Worm (Caenorhabditis elegans): Measurements from ENCODE around the gene sri-42.
"Not testable (repeated sequence)": the region's sequence is repeated elsewhere in the genome, so short reads cannot be mapped to it uniquely, and the experiment has no call there.

ce11 chrII:3189038-3189437 lies 46.3 kb upstream of the sri-42 start, which contains the start of gene Y27F2A.11:
- TF ChIP-seq nhr-120 (GFP tag; IDR thresholded peaks at IDR 0.05); nfya-1 (tag; optimal IDR thresholded peaks at IDR 0.05; ENCODE audit: borderline replicate concordance, insufficient read depth); F55B11.4 (tag; optimal IDR thresholded peaks at IDR 0.05; ENCODE audit: borderline replicate concordance, insufficient read depth); madf-10 (tag; optimal IDR thresholded peaks at IDR 0.05): not testable (repeated sequence)

Measured in whole organism, young adult.